Worm (Caenorhabditis elegans) whole organism, L4 larva: Measurements from ENCODE around the gene dot-1.3.

Experiments used
- D1046.2 ChIP-seq: fragments of 200-800 bp; sonication (Bioruptor generic); IDR thresholded peaks from 2 replicates; pipeline ENCODE4 v1.3.6; 2022; ENCODE audit warnings: missing genetic modification characterization, missing compliant biosample characterization
- F10B5.3 ChIP-seq: sonication (generic microtip); optimal IDR thresholded peaks from 2 replicates; lab custom pipeline; 2016; ENCODE audit warnings: mild to moderate bottlenecking, missing genetic modification characterization, missing compliant biosample characterization
- F37D6.2 ChIP-seq: sonication (generic microtip); optimal IDR thresholded peaks from 2 replicates; lab custom pipeline; 2016; ENCODE audit warnings: mild to moderate bottlenecking, missing genetic modification characterization, missing compliant biosample characterization
- F49E8.2 ChIP-seq: sonication (generic microtip); optimal IDR thresholded peaks from 2 replicates; lab custom pipeline; 2016; ENCODE audit warnings: missing compliant biosample characterization, mild to moderate bottlenecking, missing genetic modification characterization, borderline replicate concordance
- Y5F2A.4 ChIP-seq: fragments of 200-800 bp; sonication (Bioruptor generic); optimal IDR thresholded peaks from 2 replicates; lab custom pipeline; 2018; ENCODE audit warnings: mild to moderate bottlenecking, missing genetic modification characterization, missing compliant biosample characterization
- aha-1 ChIP-seq: fragments of 150-350 bp; peaks from one replicate; lab custom pipeline; 2014; ENCODE audit warnings: missing biosample characterization, missing genetic modification characterization
- ama-1 ChIP-seq: fragments of 150-350 bp; optimal IDR thresholded peaks from 2 replicates; lab custom pipeline; 2014; ENCODE audit warnings: inconsistent platforms, mixed read lengths
- attf-4 ChIP-seq: sonication (generic microtip); optimal IDR thresholded peaks from 3 replicates; lab custom pipeline; 2017; ENCODE audit warnings: missing biosample characterization, missing genetic modification characterization
- ceh-20 ChIP-seq: fragments of 200-800 bp; sonication (Bioruptor generic); IDR thresholded peaks from 2 replicates; pipeline ENCODE4 v1.3.6; 2022; ENCODE audit warnings: missing genetic modification reagents, missing genetic modification characterization, missing compliant biosample characterization
- ceh-32 ChIP-seq: sonication (generic microtip); optimal IDR thresholded peaks from 2 replicates; lab custom pipeline; 2016; ENCODE audit warnings: mild to moderate bottlenecking, missing genetic modification characterization, missing compliant biosample characterization; ENCODE audit not compliant: poor library complexity
- ceh-82 ChIP-seq: sonication (generic microtip); optimal IDR thresholded peaks from 2 replicates; lab custom pipeline; 2017; ENCODE audit warnings: missing biosample characterization, missing genetic modification characterization
- daf-16 ChIP-seq, 3 experiments: sonication (generic microtip); optimal IDR thresholded peaks; 2 replicates each; lab custom pipeline; 2016 to 2017; ENCODE audit warnings: missing genetic modification characterization in 3 of 3, missing genetic modification reagents in 3 of 3, mild to moderate bottlenecking in 2 of 3, missing compliant biosample characterization in 2 of 3, missing biosample characterization in 1 of 3, moderate library complexity in 1 of 3
- daf-8 ChIP-seq: fragments of 200-800 bp; sonication (Bioruptor generic); IDR thresholded peaks from 2 replicates; pipeline ENCODE4 v1.3.6; 2022; ENCODE audit warnings: missing genetic modification characterization, missing compliant biosample characterization
- dmd-8 ChIP-seq: fragments of 200-800 bp; sonication (Bioruptor generic); IDR thresholded peaks from 2 replicates; pipeline ENCODE4 v1.3.6; 2022; ENCODE audit warnings: missing genetic modification characterization, missing compliant biosample characterization
- duxl-1 ChIP-seq: sonication (generic microtip); optimal IDR thresholded peaks from 2 replicates; lab custom pipeline; 2016; ENCODE audit warnings: mild to moderate bottlenecking, missing genetic modification characterization, moderate library complexity, missing compliant biosample characterization; ENCODE audit not compliant: poor library complexity
- egl-43 ChIP-seq: fragments of 200-800 bp; sonication (Bioruptor generic); IDR thresholded peaks from 2 replicates; pipeline ENCODE4 v1.3.6; 2022; ENCODE audit warnings: missing genetic modification reagents, missing genetic modification characterization, missing compliant biosample characterization
- hif-1 ChIP-seq, 2 experiments: sonication (generic microtip); optimal IDR thresholded peaks; 2 replicates each; lab custom pipeline; 2016 to 2017; ENCODE audit warnings: missing compliant biosample characterization in 2 of 2, missing genetic modification characterization in 2 of 2, missing genetic modification reagents in 2 of 2, missing genotype in 2 of 2, mild to moderate bottlenecking in 1 of 2
- hlh-30 ChIP-seq: sonication (generic microtip); optimal IDR thresholded peaks from 2 replicates; lab custom pipeline; 2017; ENCODE audit warnings: antibody characterized with exemption, mild to moderate bottlenecking, missing genetic modification characterization, missing compliant biosample characterization; ENCODE audit not compliant: insufficient read depth
- hmg-1.1 ChIP-seq: fragments of 200-800 bp; sonication (Bioruptor generic); IDR thresholded peaks from 2 replicates; pipeline ENCODE4 v1.3.6; 2022; ENCODE audit warnings: missing genetic modification reagents, missing genetic modification characterization, missing compliant biosample characterization
- jun-1 ChIP-seq: fragments of 150-350 bp; optimal IDR thresholded peaks from 2 replicates; lab custom pipeline; 2014; ENCODE audit warnings: missing biosample characterization, missing genetic modification reagents, missing genetic modification characterization
- lin-15B ChIP-seq: fragments of 150-350 bp; sonication (generic microtip); optimal IDR thresholded peaks from 3 replicates; lab custom pipeline; 2014; ENCODE audit warnings: missing biosample characterization, missing genetic modification characterization
- lir-3 ChIP-seq: sonication (generic microtip); optimal IDR thresholded peaks from 2 replicates; lab custom pipeline; 2016; ENCODE audit warnings: mild to moderate bottlenecking, missing genetic modification characterization, missing compliant biosample characterization
- madf-5 ChIP-seq, 2 experiments: fragments of 200-800 bp; sonication (Bioruptor generic); IDR thresholded peaks; 2 replicates each; pipeline ENCODE4 v1.3.6; 2022; ENCODE audit warnings: missing compliant biosample characterization in 2 of 2, missing genetic modification characterization in 2 of 2
- mes-2 ChIP-seq: sonication (generic microtip); optimal IDR thresholded peaks from 2 replicates; lab custom pipeline; 2016; ENCODE audit warnings: missing genotype, mild to moderate bottlenecking, missing genetic modification characterization, missing compliant biosample characterization; ENCODE audit not compliant: poor library complexity, severe bottlenecking
- nhr-10 ChIP-seq: fragments of 150-350 bp; optimal IDR thresholded peaks from 2 replicates; lab custom pipeline; 2014; ENCODE audit warnings: missing biosample characterization, missing genetic modification characterization
- nhr-102 ChIP-seq: sonication (generic microtip); optimal IDR thresholded peaks from 2 replicates; lab custom pipeline; 2016; ENCODE audit warnings: mild to moderate bottlenecking, missing genetic modification characterization, moderate library complexity, missing compliant biosample characterization
- nhr-111 ChIP-seq: fragments of 200-800 bp; sonication (Bioruptor generic); optimal IDR thresholded peaks from 2 replicates; lab custom pipeline; 2018; ENCODE audit warnings: mild to moderate bottlenecking, missing genetic modification characterization, missing compliant biosample characterization
- nhr-237 ChIP-seq: sonication (generic microtip); optimal IDR thresholded peaks from 2 replicates; lab custom pipeline; 2017; ENCODE audit warnings: missing biosample characterization, missing genetic modification characterization
- nhr-6 ChIP-seq: fragments of 150-350 bp; optimal IDR thresholded peaks from 2 replicates; lab custom pipeline; 2014; ENCODE audit warnings: missing biosample characterization, missing genetic modification characterization
- pqm-1 ChIP-seq: sonication (generic microtip); optimal IDR thresholded peaks from 2 replicates; lab custom pipeline; 2017; ENCODE audit warnings: missing biosample characterization, missing genetic modification characterization
- set-16 ChIP-seq: fragments of 200-800 bp; sonication (Bioruptor generic); IDR thresholded peaks from 2 replicates; pipeline ENCODE4 v1.3.6; 2022; ENCODE audit warnings: missing genetic modification reagents, missing genetic modification characterization, missing compliant biosample characterization
- spr-1 ChIP-seq: sonication (generic microtip); optimal IDR thresholded peaks from 2 replicates; lab custom pipeline; 2016; ENCODE audit warnings: mild to moderate bottlenecking, missing genetic modification characterization, missing compliant biosample characterization
- unc-62 ChIP-seq, 3 experiments: fragments of 150-350 bp in 1 of 3; sonication (generic microtip); optimal IDR thresholded peaks in 2 of 3; peaks in 1 of 3; 1 replicate in 1 of 3; 2 replicates in 2 of 3; lab custom pipeline; 2014 to 2017; ENCODE audit warnings: missing biosample characterization in 3 of 3, missing genetic modification characterization in 3 of 3, missing genetic modification reagents in 3 of 3, missing genotype in 1 of 3
- zag-1 ChIP-seq: fragments of 150-350 bp; optimal IDR thresholded peaks from 2 replicates; lab custom pipeline; 2014; ENCODE audit warnings: missing biosample characterization, missing genetic modification characterization
- zip-11 ChIP-seq: fragments of 200-800 bp; sonication (Bioruptor generic); IDR thresholded peaks from 2 replicates; pipeline ENCODE4 v1.3.6; 2022; ENCODE audit warnings: missing genetic modification characterization, missing compliant biosample characterization

Gene dot-1.3

DNA sequence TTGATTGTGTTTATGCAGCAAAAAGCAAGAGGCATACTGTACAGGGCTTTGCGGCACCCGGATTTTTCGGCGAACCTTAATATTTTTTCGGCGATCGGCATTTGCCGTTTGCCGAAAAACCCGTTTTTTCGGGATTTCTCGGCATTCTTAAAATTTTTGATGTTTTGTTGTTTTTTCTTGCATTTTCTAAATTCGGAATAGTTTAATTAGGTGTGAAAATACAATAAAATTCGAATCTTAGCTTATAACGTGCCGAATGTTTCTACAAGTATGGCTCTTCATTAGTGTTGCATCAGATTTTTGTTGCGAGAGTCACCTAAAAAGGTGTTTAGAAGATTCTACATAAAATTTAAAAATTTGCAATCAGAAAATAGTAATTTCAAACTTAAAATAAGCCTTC, 27.1 kb downstream of the dot-1.3 start, which contains the start of gene C04B4.6:
Gene C04B4.6, minus strand, starts transcription at position 101 of the 400 bp plus-strand sequence.
- TF ChIP-seq duxl-1 (no peak), nhr-6 (tag; lab: Kevin White, UChicago) (no peak), aha-1 (tag; lab: Kevin White, UChicago) (no peak), nhr-111 (GFP tag; lab: Kevin White, UChicago) (no peak), nhr-102 (tag; lab: Kevin White, UChicago) (no peak), pqm-1 (tag; lab: Kevin White, UChicago) (no peak), lin-15B (no peak), nhr-10 (tag; lab: Kevin White, UChicago) (no peak), daf-16 (GFP tag; optimal IDR thresholded peaks at IDR 0.05; lab: Kevin White, UChicago) (no peak), daf-16 (tag; optimal IDR thresholded peaks at IDR 0.05; lab: Kevin White, UChicago) (no peak), ceh-82 (tag; lab: Kevin White, UChicago) (no peak), mes-2 (tag; lab: Kevin White, UChicago) (no peak), unc-62 (GFP tag; optimal IDR thresholded peaks at IDR 0.05 in 1 of 2; lab: Kevin White, UChicago) (no peak), unc-62 (tag; optimal IDR thresholded peaks at IDR 0.05; lab: Kevin White, UChicago) (no peak), spr-1 (no peak), zag-1 (tag; lab: Kevin White, UChicago) (no peak)
- TF ChIP-seq, all 104 proteins: peak for 0

- TF ChIP-seq D1046.2 (no peak), lir-3 (tag; lab: Kevin White, UChicago) (no peak), F49E8.2 (tag; lab: Kevin White, UChicago) (no peak), egl-43 (GFP tag; lab: Robert Waterston, UW) (no peak), attf-4 (tag; lab: Kevin White, UChicago) (no peak), aha-1 (tag; lab: Kevin White, UChicago) (no peak), mes-2 (tag; lab: Kevin White, UChicago) (no peak)
These were observed 28.8 kb downstream of the dot-1.3 start, which contains the start of gene H19J13.2 for ce11 chrX:12273870-12274269. TSS of gene H19J13.2 (minus strand) at chrX:12273970.

ce11 chrX:12270841-12271240, 31.8 kb downstream of the dot-1.3 start, which contains the start of gene otpl-8:
TSS of gene otpl-8 (minus strand) at chrX:12270941.
- TF ChIP-seq jun-1 (tag; lab: Kevin White, UChicago) (no peak), spr-1 (no peak), zip-11 (GFP tag; lab: Robert Waterston, UW) (no peak), ceh-32 (no peak), Y5F2A.4 (GFP tag; lab: Kevin White, UChicago) (no peak), madf-5 (GFP tag; IDR thresholded peaks at IDR 0.05; lab: Robert Waterston, UW) (no peak), ama-1 (no peak), nhr-237 (no peak), lir-3 (tag; lab: Kevin White, UChicago) (no peak), F37D6.2 (tag; lab: Kevin White, UChicago) (no peak)

DNA sequence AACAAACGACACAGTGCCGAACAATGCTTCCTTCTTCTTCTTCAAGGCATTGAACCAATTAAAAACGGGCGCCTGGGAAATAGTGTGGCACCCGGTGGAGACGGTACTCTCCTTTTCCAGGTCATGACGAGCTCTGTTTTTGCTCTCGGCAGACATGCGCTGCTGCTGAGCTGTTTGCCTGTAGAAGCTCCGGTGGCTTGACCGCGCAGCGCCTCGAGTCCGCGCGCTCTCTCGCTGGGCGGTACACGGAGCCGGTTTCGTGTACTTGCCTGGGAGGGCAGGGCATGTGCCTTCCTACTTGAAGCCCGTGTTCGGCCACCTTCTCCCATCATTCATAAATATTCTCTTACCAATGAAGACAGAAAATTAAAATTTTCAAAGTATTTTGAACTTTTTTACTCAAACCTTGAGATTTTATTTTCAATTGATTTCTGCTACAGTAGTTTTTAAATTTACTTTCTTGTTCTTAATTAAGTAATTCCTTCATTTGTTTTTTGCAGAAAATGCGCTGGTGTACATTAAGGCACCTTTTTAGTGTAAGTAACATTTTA, 42.2 kb downstream of the dot-1.3 start, which contains the start of gene E01G6.1:
Gene E01G6.1, plus strand, starts transcription at position 501 of the 551 bp plus-strand sequence.
- no peak for TF ChIP-seq zip-11 (GFP tag; lab: Robert Waterston, UW)
- no peak for TF ChIP-seq hif-1 (tag; optimal IDR thresholded peaks at IDR 0.05; lab: Kevin White, UChicago)
- 0 out of 2 replicates have a peak, but pooled peaks have one; percentile 37 for TF ChIP-seq dmd-8 (GFP tag; lab: Robert Waterston, UW)
- peak; percentile 93 for TF ChIP-seq set-16

ce11 chrX:12256594-12257048, 46.0 kb downstream of the dot-1.3 start, which contains the start of gene E01G6.2:
TSS of gene E01G6.2 (plus strand) at chrX:12256644.
- TF ChIP-seq nhr-237: no peak
- TF ChIP-seq daf-8 (GFP tag; lab: Robert Waterston, UW): no peak
- TF ChIP-seq nhr-102 (tag; lab: Kevin White, UChicago): no peak
- no peak for TF ChIP-seq F10B5.3
- 0 out of 2 replicates have a peak, but pooled peaks have one; percentile 29 for TF ChIP-seq ceh-20 (GFP tag; lab: Robert Waterston, UW)
- 0 out of 2 replicates have a peak, but pooled peaks have one; percentile 31 for TF ChIP-seq hmg-1.1 (GFP tag; lab: Robert Waterston, UW)
- TF ChIP-seq aha-1 (tag; lab: Kevin White, UChicago): peak; percentile 94
- peak; percentile 56 for TF ChIP-seq hlh-30 (tag; lab: Kevin White, UChicago)
